Worm (Caenorhabditis elegans) whole organism, L2 larva: ENCODE data around the gene npr-40.

Source experiments
- Y55F3AM.14 ChIP-seq: fragments of 200-800 bp; sonication (Bioruptor generic); optimal IDR thresholded peaks from 2 replicates; lab custom pipeline; 2018; ENCODE audit warnings: mild to moderate bottlenecking, missing genetic modification characterization, missing compliant biosample characterization
- ZK546.5 ChIP-seq: sonication (generic microtip); optimal IDR thresholded peaks from 2 replicates; lab custom pipeline; 2017; ENCODE audit warnings: missing biosample characterization, missing genetic modification characterization
- ama-1 ChIP-seq: fragments of 150-350 bp; optimal IDR thresholded peaks from 2 replicates; lab custom pipeline; 2018; ENCODE audit warnings: inconsistent platforms
- ceh-82 ChIP-seq: fragments of 150-350 bp; optimal IDR thresholded peaks from 2 replicates; lab custom pipeline; 2014; ENCODE audit warnings: missing biosample characterization, missing genetic modification characterization
- elt-3 ChIP-seq: sonication (generic microtip); optimal IDR thresholded peaks from 2 replicates; lab custom pipeline; 2017; ENCODE audit warnings: missing biosample characterization, missing genetic modification characterization
- lsy-2 ChIP-seq, 2 experiments: fragments of 150-350 bp in 1 of 2; sonication (generic microtip) in 1 of 2; optimal IDR thresholded peaks; 2 replicates each; lab custom pipeline; 2014 to 2017; ENCODE audit warnings: missing biosample characterization in 2 of 2, missing genetic modification characterization in 2 of 2
- nhr-11 ChIP-seq: fragments of 150-350 bp; optimal IDR thresholded peaks from 2 replicates; lab custom pipeline; 2014; ENCODE audit warnings: missing biosample characterization, missing genetic modification characterization
- nhr-129 ChIP-seq: fragments of 150-350 bp; optimal IDR thresholded peaks from 2 replicates; lab custom pipeline; 2014; ENCODE audit warnings: missing biosample characterization, missing genetic modification characterization
- nhr-25 ChIP-seq: fragments of 150-350 bp; sonication (generic microtip); optimal IDR thresholded peaks from 3 replicates; lab custom pipeline; 2014; ENCODE audit warnings: missing biosample characterization, missing genetic modification characterization
- nhr-6 ChIP-seq: fragments of 150-350 bp; optimal IDR thresholded peaks from 2 replicates; lab custom pipeline; 2014; ENCODE audit warnings: missing biosample characterization, missing genetic modification characterization
- nhr-77 ChIP-seq: fragments of 150-350 bp; optimal IDR thresholded peaks from 2 replicates; lab custom pipeline; 2014; ENCODE audit warnings: missing biosample characterization, missing genetic modification characterization
- unc-39 ChIP-seq: fragments of 150-350 bp; optimal IDR thresholded peaks from 2 replicates; lab custom pipeline; 2014; ENCODE audit warnings: missing biosample characterization, missing genetic modification characterization
- unc-62 ChIP-seq: fragments of 150-350 bp; optimal IDR thresholded peaks from 2 replicates; lab custom pipeline; 2014; ENCODE audit warnings: missing biosample characterization, missing genetic modification reagents, missing genetic modification characterization

ce11 chrX:14910689-14911088 lies 7.9 kb upstream of the npr-40 start:
- no peak for TF ChIP-seq ama-1 (lab: Kevin White, UChicago)
- no peak for TF ChIP-seq nhr-25
- TF ChIP-seq lsy-2 (tag; optimal IDR thresholded peaks at IDR 0.05; lab: Kevin White, UChicago): no peak
- no peak for TF ChIP-seq ZK546.5 (tag; lab: Kevin White, UChicago)
- TF ChIP-seq nhr-11 (tag; lab: Kevin White, UChicago): no peak
- no peak for TF ChIP-seq ceh-82 (tag; lab: Kevin White, UChicago)
- TF ChIP-seq nhr-77 (tag; lab: Kevin White, UChicago): no peak
- no peak for TF ChIP-seq nhr-129 (tag; lab: Kevin White, UChicago)
- TF ChIP-seq Y55F3AM.14 (GFP tag; lab: Kevin White, UChicago): no peak
- no peak for TF ChIP-seq unc-62 (GFP tag; lab: Kevin White, UChicago)
- no peak for TF ChIP-seq unc-39 (tag; lab: Kevin White, UChicago)
- TF ChIP-seq elt-3 (tag; lab: Kevin White, UChicago): no peak
- TF ChIP-seq nhr-6 (tag; lab: Kevin White, UChicago): no peak
